Fruit fly (Drosophila melanogaster) whole organism, embryonic: Measurements from ENCODE around the gene CG9799.

ENCODE experiments used
- ATbp ChIP-seq: fragments of 200-800 bp; sonication (Bioruptor generic); optimal IDR thresholded peaks from 2 replicates; lab custom pipeline; 2017; ENCODE audit warnings: missing biosample characterization, mild to moderate bottlenecking, missing genetic modification characterization, missing genetic modification reagents
- CG10147 ChIP-seq: fragments of 200-800 bp; sonication (Bioruptor generic); optimal IDR thresholded peaks from 2 replicates; lab custom pipeline; 2019; ENCODE audit warnings: missing biosample characterization, mild to moderate bottlenecking, missing genetic modification characterization, moderate library complexity
- CG10209 ChIP-seq: fragments of 200-800 bp; sonication (Bioruptor generic); optimal IDR thresholded peaks from 3 replicates; lab custom pipeline; 2017; ENCODE audit warnings: missing biosample characterization, mild to moderate bottlenecking, missing genetic modification characterization, missing genetic modification reagents
- CG10267 ChIP-seq: fragments of 200-800 bp; sonication (Bioruptor generic); optimal IDR thresholded peaks from 2 replicates; lab custom pipeline; 2018; ENCODE audit warnings: missing biosample characterization, mild to moderate bottlenecking, missing genetic modification characterization, moderate library complexity
- CG10543 ChIP-seq: fragments of 200-800 bp; sonication (Bioruptor generic); optimal IDR thresholded peaks from 3 replicates; lab custom pipeline; 2017; ENCODE audit warnings: missing biosample characterization, mild to moderate bottlenecking, missing genetic modification characterization, moderate library complexity
- CG13287 ChIP-seq: fragments of 200-800 bp; sonication (Bioruptor generic); IDR thresholded peaks from 2 replicates; pipeline ENCODE4 v1.3.6; 2022; ENCODE audit warnings: missing biosample characterization, missing genetic modification characterization; ENCODE audit not compliant: partially characterized antibody
- CG13296 ChIP-seq: fragments of 200-800 bp; sonication (Bioruptor generic); optimal IDR thresholded peaks from 3 replicates; lab custom pipeline; 2018; ENCODE audit warnings: missing biosample characterization, mild to moderate bottlenecking, missing genetic modification characterization
- CG1602 ChIP-seq: fragments of 200-800 bp; sonication (Bioruptor generic); optimal IDR thresholded peaks from 3 replicates; lab custom pipeline; 2016; ENCODE audit warnings: missing biosample characterization, missing genetic modification characterization
- CG16813 ChIP-seq: fragments of 200-800 bp; sonication (Bioruptor generic); IDR thresholded peaks from 3 replicates; pipeline ENCODE4 v1.3.6; 2022; ENCODE audit warnings: missing biosample characterization, missing genetic modification characterization; ENCODE audit not compliant: partially characterized antibody
- CG16863 ChIP-seq: fragments of 200-800 bp; sonication (Bioruptor generic); optimal IDR thresholded peaks from 3 replicates; lab custom pipeline; 2016; ENCODE audit warnings: missing biosample characterization, missing genetic modification characterization
- CG17568 ChIP-seq: fragments of 200-800 bp; sonication (Bioruptor generic); optimal IDR thresholded peaks from 2 replicates; lab custom pipeline; 2018; ENCODE audit warnings: missing biosample characterization, mild to moderate bottlenecking, missing genetic modification characterization, moderate library complexity
- CG18476 ChIP-seq: fragments of 200-800 bp; sonication (Bioruptor generic); optimal IDR thresholded peaks from 2 replicates; lab custom pipeline; 2016; ENCODE audit warnings: missing biosample characterization, mild to moderate bottlenecking, missing genetic modification characterization
- CG18599 ChIP-seq: fragments of 200-800 bp; sonication (Bioruptor generic); optimal IDR thresholded peaks from 3 replicates; lab custom pipeline; 2017; ENCODE audit warnings: missing biosample characterization, missing genetic modification characterization, mild to moderate bottlenecking, moderate library complexity, missing genetic modification reagents
- CG3726 ChIP-seq: fragments of 200-800 bp; sonication (Bioruptor generic); IDR thresholded peaks from 3 replicates; pipeline ENCODE4, ENCODE4 v1.3.6; 2022; ENCODE audit warnings: missing biosample characterization, missing genetic modification characterization
- CG3995 ChIP-seq: fragments of 200-800 bp; sonication (Bioruptor generic); optimal IDR thresholded peaks from 3 replicates; lab custom pipeline; 2016; ENCODE audit warnings: missing biosample characterization, missing genetic modification characterization
- CG4820 ChIP-seq: fragments of 200-800 bp; sonication (Bioruptor generic); optimal IDR thresholded peaks from 3 replicates; lab custom pipeline; 2016; ENCODE audit warnings: missing biosample characterization, missing genetic modification characterization
- CG5953 ChIP-seq: fragments of 200-800 bp; sonication (Bioruptor generic); IDR thresholded peaks from 2 replicates; pipeline ENCODE4 v1.3.6; 2022; ENCODE audit warnings: missing biosample characterization, missing genetic modification characterization
- CG6175 ChIP-seq: fragments of 200-800 bp; sonication (Bioruptor generic); IDR thresholded peaks from 3 replicates; pipeline ENCODE4 v1.3.6; 2022; ENCODE audit warnings: missing biosample characterization, missing genetic modification characterization
- CG6689 ChIP-seq: fragments of 200-800 bp; sonication (Bioruptor generic); IDR thresholded peaks from 2 replicates; pipeline ENCODE4 v1.3.6; 2022; ENCODE audit warnings: missing biosample characterization, missing genetic modification characterization
- CG6813 ChIP-seq: fragments of 200-800 bp; sonication (Bioruptor generic); optimal IDR thresholded peaks from 2 replicates; lab custom pipeline; 2017; ENCODE audit warnings: missing biosample characterization, missing genetic modification characterization, mild to moderate bottlenecking, moderate library complexity, missing genetic modification reagents
- CG6854 ChIP-seq: fragments of 200-800 bp; sonication (Bioruptor generic); optimal IDR thresholded peaks from 3 replicates; lab custom pipeline; 2017; ENCODE audit warnings: missing biosample characterization, mild to moderate bottlenecking, missing genetic modification characterization
- CG7987 ChIP-seq: fragments of 200-800 bp; sonication (Bioruptor generic); optimal IDR thresholded peaks from 2 replicates; lab custom pipeline; 2018; ENCODE audit warnings: missing biosample characterization, mild to moderate bottlenecking, missing genetic modification characterization, moderate library complexity
- Hey ChIP-seq: fragments of 200-800 bp; sonication (Bioruptor generic); optimal IDR thresholded peaks from 3 replicates; lab custom pipeline; 2018; ENCODE audit warnings: missing biosample characterization, mild to moderate bottlenecking, missing genetic modification characterization
- Hr3 ChIP-seq: fragments of 200-800 bp; sonication (Bioruptor generic); optimal IDR thresholded peaks from 3 replicates; lab custom pipeline; 2016; ENCODE audit warnings: missing biosample characterization, missing genetic modification characterization
- Hr78 ChIP-seq, 2 experiments: fragments of 200-800 bp in 1 of 2; fragments of >200 bp in 1 of 2; sonication (Bioruptor generic) in 1 of 2; optimal IDR thresholded peaks; 2 replicates each; lab custom pipeline; 2017 to 2019; ENCODE audit warnings: missing biosample characterization in 2 of 2, missing genetic modification characterization in 2 of 2, mild to moderate bottlenecking in 1 of 2, moderate library complexity in 1 of 2
- Mes4 ChIP-seq: fragments of 200-800 bp; sonication (Bioruptor generic); optimal IDR thresholded peaks from 2 replicates; lab custom pipeline; 2016; ENCODE audit warnings: missing biosample characterization, missing genetic modification characterization
- Nf-YB ChIP-seq: fragments of 200-800 bp; sonication (Bioruptor generic); optimal IDR thresholded peaks from 3 replicates; lab custom pipeline; 2019; ENCODE audit warnings: missing biosample characterization, mild to moderate bottlenecking, missing genetic modification characterization, moderate library complexity
- Oaz ChIP-seq: fragments of 200-800 bp; sonication (Bioruptor generic); IDR thresholded peaks from 2 replicates; pipeline ENCODE4 v1.3.6; 2022; ENCODE audit warnings: missing biosample characterization, missing genetic modification characterization
- Sry-δ ChIP-seq: fragments of 200-800 bp; sonication (Bioruptor generic); optimal IDR thresholded peaks from 2 replicates; lab custom pipeline; 2016; ENCODE audit warnings: missing biosample characterization, missing genetic modification characterization
- Usf ChIP-seq: fragments of 200-800 bp; sonication (Bioruptor generic); optimal IDR thresholded peaks from 2 replicates; lab custom pipeline; 2017; ENCODE audit warnings: missing genotype, missing biosample characterization, missing genetic modification characterization
- Vsx1 ChIP-seq: fragments of 200-800 bp; sonication (Bioruptor generic); optimal IDR thresholded peaks from 2 replicates; lab custom pipeline; 2017; ENCODE audit warnings: missing biosample characterization, mild to moderate bottlenecking, missing genetic modification characterization, missing genetic modification reagents
- aop ChIP-seq: fragments of 200-800 bp; sonication (Bioruptor generic); IDR thresholded peaks from 2 replicates; pipeline ENCODE4 v1.3.6; 2022; ENCODE audit warnings: missing biosample characterization, missing genetic modification characterization
- bsh ChIP-seq, 2 experiments: fragments of 200-800 bp; sonication (Bioruptor generic); optimal IDR thresholded peaks; 2 replicates each; lab custom pipeline; 2017 to 2018; ENCODE audit warnings: mild to moderate bottlenecking in 2 of 2, missing biosample characterization in 2 of 2, missing genetic modification characterization in 2 of 2, moderate library complexity in 1 of 2
- crc ChIP-seq: fragments of 200-800 bp; sonication (Bioruptor generic); optimal IDR thresholded peaks from 2 replicates; lab custom pipeline; 2016; ENCODE audit warnings: missing biosample characterization, missing genetic modification characterization
- en ChIP-seq: fragments of 200-800 bp; sonication (Bioruptor generic); optimal IDR thresholded peaks from 2 replicates; lab custom pipeline; 2016; ENCODE audit warnings: missing biosample characterization, missing genetic modification characterization
- gcm2 ChIP-seq: fragments of 200-800 bp; sonication (Bioruptor generic); optimal IDR thresholded peaks from 2 replicates; lab custom pipeline; 2016; ENCODE audit warnings: missing biosample characterization, missing genetic modification characterization
- gem ChIP-seq: fragments of 200-800 bp; sonication (Bioruptor generic); optimal IDR thresholded peaks from 2 replicates; lab custom pipeline; 2019; ENCODE audit warnings: missing biosample characterization, mild to moderate bottlenecking, missing genetic modification characterization, moderate library complexity
- ham ChIP-seq: fragments of 200-800 bp; sonication (Bioruptor generic); IDR thresholded peaks from 2 replicates; pipeline ENCODE4 v1.3.6; 2022; ENCODE audit warnings: missing biosample characterization, missing genetic modification characterization
- kay ChIP-seq: fragments of 200-800 bp; sonication (Bioruptor generic); optimal IDR thresholded peaks from 2 replicates; lab custom pipeline; 2016; ENCODE audit warnings: missing biosample characterization, missing genetic modification characterization
- p53 ChIP-seq: fragments of 200-800 bp; sonication (Bioruptor generic); optimal IDR thresholded peaks from 2 replicates; lab custom pipeline; 2016; ENCODE audit warnings: missing biosample characterization, missing genetic modification characterization
- pnt ChIP-seq: fragments of 200-800 bp; sonication (Bioruptor generic); optimal IDR thresholded peaks from 3 replicates; lab custom pipeline; 2016; ENCODE audit warnings: missing biosample characterization, missing genetic modification characterization
- sens-2 ChIP-seq: fragments of 200-800 bp; sonication (Bioruptor generic); IDR thresholded peaks from 2 replicates; pipeline ENCODE4 v1.3.6; 2022; ENCODE audit warnings: missing biosample characterization, missing genetic modification characterization
- seq ChIP-seq: fragments of 200-800 bp; sonication (Bioruptor generic); IDR thresholded peaks from 2 replicates; pipeline ENCODE4 v1.3.6; 2022; ENCODE audit warnings: missing biosample characterization, missing genetic modification characterization
- so ChIP-seq: fragments of 200-800 bp; sonication (Bioruptor generic); IDR thresholded peaks from 3 replicates; pipeline ENCODE4 v1.3.6; 2022; ENCODE audit warnings: missing biosample characterization, missing genetic modification characterization
- tio ChIP-seq: fragments of 200-800 bp; sonication (Bioruptor generic); optimal IDR thresholded peaks from 2 replicates; lab custom pipeline; 2017; ENCODE audit warnings: missing biosample characterization, missing genetic modification characterization, inconsistent platforms

CG9799 gene

dm6 chr3R:13365665-13366414, 22.7 kb downstream of the CG9799 start (continued):
- TF ChIP-seq CG17568 (GFP tag; lab: Kevin White, UChicago): no peak
- TF ChIP-seq p53 (GFP tag; lab: Kevin White, UChicago): no peak
- TF ChIP-seq pnt (GFP tag; lab: Kevin White, UChicago): no peak
- no peak for TF ChIP-seq CG6813
- no peak for TF ChIP-seq CG4820 (GFP tag; lab: Kevin White, UChicago)
- TF ChIP-seq CG13296 (GFP tag; lab: Kevin White, UChicago): no peak
- no peak for TF ChIP-seq en
- TF ChIP-seq aop (GFP tag; lab: Robert Waterston, UW): no peak
- no peak for TF ChIP-seq Hey (tag; lab: Kevin White, UChicago)
- TF ChIP-seq kay (GFP tag; lab: Kevin White, UChicago): no peak
- no peak for TF ChIP-seq crc (GFP tag; lab: Kevin White, UChicago)
- TF ChIP-seq CG6854 (GFP tag; lab: Kevin White, UChicago): no peak
- TF ChIP-seq CG18476 (GFP tag; lab: Kevin White, UChicago): no peak
- no peak for TF ChIP-seq CG10209 (GFP tag; lab: Kevin White, UChicago)
- peak in 1 of 2 experiments; percentile 29 for TF ChIP-seq Hr78 (GFP tag; optimal IDR thresholded peaks at IDR 0.05; lab: Kevin White, UChicago)
- TF ChIP-seq ATbp (GFP tag; lab: Kevin White, UChicago): no peak
- no peak for TF ChIP-seq CG10267 (tag; lab: Kevin White, UChicago)
- no peak for TF ChIP-seq CG18599
- TF ChIP-seq seq (GFP tag; lab: Robert Waterston, UW): no peak
- no peak for TF ChIP-seq ham (GFP tag; lab: Robert Waterston, UW)
- no peak for TF ChIP-seq CG6689 (GFP tag; lab: Robert Waterston, UW)

dm6 chr3R:13364175-13365174, 24.0 kb downstream of the CG9799 start, which contains the start of gene Dic1:
Gene Dic1 (plus strand): TSS chr3R:13364938.
- TF ChIP-seq CG6175 (GFP tag; lab: Robert Waterston, UW): peak; percentile 85
- peak; percentile 85 to 96 for TF ChIP-seq bsh (GFP tag; optimal IDR thresholded peaks at IDR 0.05; lab: Kevin White, UChicago)
- peak; percentile 46 for TF ChIP-seq Sry-δ (GFP tag; lab: Kevin White, UChicago)
- peak; percentile 85 for TF ChIP-seq Mes4 (GFP tag; lab: Kevin White, UChicago)
- peak; percentile 74 for TF ChIP-seq CG3995 (GFP tag; lab: Kevin White, UChicago)
- TF ChIP-seq gem: peak; percentile 98
- TF ChIP-seq so (GFP tag; lab: Robert Waterston, UW): peak; percentile 86
- TF ChIP-seq CG5953 (GFP tag; lab: Robert Waterston, UW): peak; percentile 74
- peak; percentile 96 for TF ChIP-seq Usf (GFP tag; lab: Kevin White, UChicago)
- TF ChIP-seq ATbp (GFP tag; lab: Kevin White, UChicago): peak; percentile 96
- peak; percentile 96 for TF ChIP-seq CG1602 (GFP tag; lab: Kevin White, UChicago)
- peak; percentile 88 for TF ChIP-seq pnt (GFP tag; lab: Kevin White, UChicago)
- TF ChIP-seq Vsx1 (GFP tag; lab: Kevin White, UChicago): peak; percentile 90
- peak; percentile 87 for TF ChIP-seq CG16863 (GFP tag; lab: Kevin White, UChicago)
- TF ChIP-seq Hr3 (GFP tag; lab: Kevin White, UChicago): peak; percentile 96
- TF ChIP-seq CG7987: peak; percentile 75
- TF ChIP-seq Oaz: peak; percentile 86
- TF ChIP-seq Nf-YB (GFP tag; lab: Kevin White, UChicago): peak; percentile 86
- peak; percentile 88 for TF ChIP-seq gcm2 (GFP tag; lab: Kevin White, UChicago)
- TF ChIP-seq CG10543: peak; percentile 98
- TF ChIP-seq CG3726 (GFP tag; lab: Robert Waterston, UW): peak; percentile 67; the same call in 2 of the 3 replicates
- TF ChIP-seq CG16813 (GFP tag; lab: Robert Waterston, UW): no peak
- peak; percentile 98 for TF ChIP-seq CG10147 (GFP tag; lab: Kevin White, UChicago)
- peak; percentile 98 for TF ChIP-seq tio (GFP tag; lab: Kevin White, UChicago)
- TF ChIP-seq sens-2 (GFP tag; lab: Robert Waterston, UW): peak; percentile 78; the same call in 1 of the 2 replicates
- peak; percentile 52; the same call in 1 of the 2 replicates for TF ChIP-seq CG13287 (GFP tag; lab: Robert Waterston, UW)
